Worm (Caenorhabditis elegans) whole organism, L3 larva: ENCODE measurements around the gene srh-172.

Experiments used
- elt-2 ChIP-seq: sonication (generic microtip); optimal IDR thresholded peaks from 2 replicates; lab custom pipeline; 2016; ENCODE audit warnings: missing genetic modification reagents, mild to moderate bottlenecking, missing genetic modification characterization, missing compliant biosample characterization
- elt-3 ChIP-seq, 3 experiments: fragments of 150-350 bp in 1 of 3; sonication (generic microtip) in 2 of 3; optimal IDR thresholded peaks; 2 replicates in 2 of 3; 4 replicates in 1 of 3; lab custom pipeline; 2014 to 2017; ENCODE audit warnings: missing biosample characterization in 3 of 3, missing genetic modification characterization in 3 of 3
- fos-1 ChIP-seq: fragments of 150-350 bp; optimal IDR thresholded peaks from 2 replicates; lab custom pipeline; 2014; ENCODE audit warnings: missing biosample characterization, missing genetic modification characterization
- nfya-1 ChIP-seq: sonication (generic microtip); optimal IDR thresholded peaks from 2 replicates; lab custom pipeline; 2017; ENCODE audit warnings: missing genetic modification characterization, mild to moderate bottlenecking, missing compliant biosample characterization, antibody characterized with exemption, moderate library complexity; ENCODE audit not compliant: insufficient read depth
- nhr-23 ChIP-seq: fragments of 150-350 bp; optimal IDR thresholded peaks from 2 replicates; lab custom pipeline; 2014; ENCODE audit warnings: missing biosample characterization, missing genetic modification reagents, missing genetic modification characterization
- nhr-28 ChIP-seq: fragments of 150-350 bp; optimal IDR thresholded peaks from 2 replicates; lab custom pipeline; 2014; ENCODE audit warnings: missing biosample characterization, missing genetic modification characterization
- nhr-76 ChIP-seq: fragments of 150-350 bp; sonication (generic microtip); optimal IDR thresholded peaks from 5 replicates; lab custom pipeline; 2014; ENCODE audit warnings: missing biosample characterization, missing genetic modification characterization
- pha-4 ChIP-seq: fragments of 150-350 bp; optimal IDR thresholded peaks from 2 replicates; lab custom pipeline; 2014; ENCODE audit warnings: missing biosample characterization, missing genetic modification reagents, missing genetic modification characterization
- sea-2 ChIP-seq: fragments of 150-350 bp; sonication (generic microtip); optimal IDR thresholded peaks from 4 replicates; lab custom pipeline; 2014; ENCODE audit warnings: missing biosample characterization, missing genetic modification reagents, missing genetic modification characterization
- snpc-4 ChIP-seq: fragments of 150-350 bp; optimal IDR thresholded peaks from 2 replicates; lab custom pipeline; 2014; ENCODE audit warnings: missing biosample characterization, missing genetic modification characterization
- unc-62 ChIP-seq: fragments of 150-350 bp; sonication (generic microtip); optimal IDR thresholded peaks from 4 replicates; lab custom pipeline; 2014; ENCODE audit warnings: missing biosample characterization, missing genetic modification reagents, missing genetic modification characterization

DNA sequence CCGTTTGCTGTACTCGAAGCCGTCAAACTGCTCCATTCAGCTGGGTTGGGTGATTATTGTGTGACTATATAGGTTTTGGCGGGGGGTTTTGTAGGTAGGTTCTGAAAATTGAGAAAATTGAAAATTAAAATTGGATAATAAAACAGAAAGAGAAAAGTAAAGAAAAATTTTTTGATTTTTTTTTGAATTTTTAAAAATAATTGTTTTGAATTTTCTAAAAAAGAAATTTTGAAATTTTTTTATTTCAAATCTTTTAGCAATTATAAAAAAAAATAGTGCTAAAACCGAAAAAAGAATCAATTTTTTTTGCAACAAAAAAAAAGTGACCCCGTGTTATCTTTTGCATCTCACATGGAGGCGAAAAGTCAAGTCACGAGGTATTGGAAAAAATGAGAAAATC lies 45.5 kb downstream of the srh-172 start, which contains the start of gene unc-51:
- TF ChIP-seq nhr-23 (tag; lab: Kevin White, UChicago) (no peak), elt-2 (tag; lab: Kevin White, UChicago) (peak; percentile 7), unc-62 (GFP tag; lab: Kevin White, UChicago) (no peak), snpc-4 (tag; lab: Kevin White, UChicago) (no peak), elt-3 (tag; optimal IDR thresholded peaks at IDR 0.05; lab: Kevin White, UChicago) (no peak), sea-2 (GFP tag; lab: Kevin White, UChicago) (no peak), pha-4 (peak; percentile 12), nhr-76 (tag; lab: Kevin White, UChicago) (no peak), nhr-28 (tag; lab: Kevin White, UChicago) (no peak), nfya-1 (tag; lab: Kevin White, UChicago) (no peak), fos-1 (tag; lab: Kevin White, UChicago) (no peak)
